Worm (Caenorhabditis elegans): Measurements from ENCODE around the gene gpx-3.

- TF ChIP-seq dao-5 (tag; optimal IDR thresholded peaks at IDR 0.05) (no peak), W03F9.2 (tag; optimal IDR thresholded peaks at IDR 0.05) (no peak)
These were observed 41.1 kb upstream of the gpx-3 start for ce11 chrX:9546640-9547039.
